Fruit fly (Drosophila melanogaster) whole organism, wandering third instar larva: ENCODE results near the gene Six4.

Source experiments
- Abd-B ChIP-seq: fragments of >200 bp; optimal IDR thresholded peaks from 2 replicates; lab custom pipeline; 2017; ENCODE audit warnings: missing biosample characterization, missing genetic modification characterization
- CG32264 ChIP-seq: fragments of 200-800 bp; sonication (Bioruptor generic); optimal IDR thresholded peaks from 2 replicates; lab custom pipeline; 2016; ENCODE audit warnings: missing biosample characterization, missing genetic modification characterization
- CG9705 ChIP-seq: fragments of 200-800 bp; sonication (Bioruptor generic); optimal IDR thresholded peaks from 2 replicates; lab custom pipeline; 2018; ENCODE audit warnings: missing biosample characterization, mild to moderate bottlenecking, missing genetic modification characterization
- CrebA ChIP-seq: fragments of 200-800 bp; sonication (Bioruptor generic); optimal IDR thresholded peaks from 2 replicates; lab custom pipeline; 2016; ENCODE audit warnings: missing biosample characterization, mild to moderate bottlenecking, missing genetic modification characterization, borderline replicate concordance
- Dfd ChIP-seq: fragments of >200 bp; optimal IDR thresholded peaks from 2 replicates; lab custom pipeline; 2017; ENCODE audit warnings: missing biosample characterization, missing genetic modification characterization
- Dif ChIP-seq: fragments of 200-275, 200-300 bp; sonication (Bioruptor generic); optimal IDR thresholded peaks from 2 replicates; lab custom pipeline; 2018; ENCODE audit warnings: missing biosample characterization, missing genetic modification characterization; ENCODE audit not compliant: partially characterized antibody
- GATAd ChIP-seq: sonication (Bioruptor generic); optimal IDR thresholded peaks from 2 replicates; lab custom pipeline; 2016; ENCODE audit warnings: missing biosample characterization, missing genetic modification characterization
- HLH106 ChIP-seq: fragments of 200-800 bp; optimal IDR thresholded peaks from 3 replicates; lab custom pipeline; 2019; ENCODE audit warnings: missing biosample characterization, mild to moderate bottlenecking, missing genetic modification characterization, moderate library complexity
- Hnf4 ChIP-seq: fragments of 200-800 bp; sonication (Bioruptor generic); optimal IDR thresholded peaks from 2 replicates; lab custom pipeline; 2016; ENCODE audit warnings: missing biosample characterization, mild to moderate bottlenecking, missing genetic modification characterization
- Hr78 ChIP-seq: fragments of >200 bp; optimal IDR thresholded peaks from 2 replicates; lab custom pipeline; 2017; ENCODE audit warnings: missing biosample characterization, missing genetic modification characterization
- Hr83 ChIP-seq: fragments of 200-300 bp; sonication (Bioruptor generic); optimal IDR thresholded peaks from 2 replicates; lab custom pipeline; 2016; ENCODE audit warnings: missing biosample characterization, mild to moderate bottlenecking, missing genetic modification characterization, moderate library complexity; ENCODE audit not compliant: poor library complexity, severe bottlenecking
- Jra ChIP-seq: sonication (Bioruptor generic); optimal IDR thresholded peaks from 2 replicates; lab custom pipeline; 2016; ENCODE audit warnings: missing biosample characterization, missing genetic modification characterization
- Mio ChIP-seq: sonication (Bioruptor generic); optimal IDR thresholded peaks from 2 replicates; lab custom pipeline; 2016; ENCODE audit warnings: missing biosample characterization, missing genetic modification characterization
- Myc ChIP-seq: fragments of >200 bp; optimal IDR thresholded peaks from 2 replicates; lab custom pipeline; 2017
- N ChIP-seq: fragments of >200 bp; optimal IDR thresholded peaks from 2 replicates; lab custom pipeline; 2018; ENCODE audit warnings: missing biosample characterization, missing external identifiers, missing genetic modification characterization
- OdsH ChIP-seq: fragments of 200-800 bp; sonication (Bioruptor generic); optimal IDR thresholded peaks from 2 replicates; lab custom pipeline; 2016; ENCODE audit warnings: missing biosample characterization, mild to moderate bottlenecking, missing genetic modification characterization
- Rel ChIP-seq, 2 experiments: fragments of 200-800 bp; sonication (Bioruptor generic) in 1 of 2; optimal IDR thresholded peaks; 2 replicates in 1 of 2; 3 replicates in 1 of 2; lab custom pipeline; 2016 to 2019; ENCODE audit warnings: mild to moderate bottlenecking in 2 of 2, missing biosample characterization in 2 of 2, missing genetic modification characterization in 2 of 2, moderate library complexity in 1 of 2
- Sp1 ChIP-seq: fragments of 200-800 bp; sonication (Bioruptor generic); optimal IDR thresholded peaks from 3 replicates; lab custom pipeline; 2019; ENCODE audit warnings: missing biosample characterization, mild to moderate bottlenecking, missing genetic modification characterization, moderate library complexity
- Vsx2 ChIP-seq: fragments of 200-300, 225-300 bp; sonication (Bioruptor generic); optimal IDR thresholded peaks from 2 replicates; lab custom pipeline; 2018; ENCODE audit warnings: missing biosample characterization, missing genetic modification characterization; ENCODE audit not compliant: partially characterized antibody
- br ChIP-seq: fragments of 200-800 bp; sonication (Bioruptor generic); optimal IDR thresholded peaks from 2 replicates; lab custom pipeline; 2016; ENCODE audit warnings: missing biosample characterization, missing genetic modification characterization
- brk ChIP-seq: fragments of 200-800 bp; sonication (Bioruptor generic); optimal IDR thresholded peaks from 2 replicates; lab custom pipeline; 2016; ENCODE audit warnings: missing biosample characterization, mild to moderate bottlenecking, missing genetic modification characterization
- dl ChIP-seq, 2 experiments: fragments of 175-275, 200-275 bp in 1 of 2; fragments of 200-275 bp in 1 of 2; sonication (Bioruptor generic); optimal IDR thresholded peaks; lab custom pipeline; 2018; ENCODE audit warnings: mild to moderate bottlenecking in 2 of 2, missing biosample characterization in 2 of 2, missing genetic modification characterization in 2 of 2, moderate library complexity in 2 of 2; ENCODE audit not compliant: partially characterized antibody in 2 of 2, insufficient read depth in 1 of 2
- dmrt93B ChIP-seq: fragments of 200-800 bp; sonication (Bioruptor generic); optimal IDR thresholded peaks from 2 replicates; lab custom pipeline; 2018; ENCODE audit warnings: missing biosample characterization, mild to moderate bottlenecking, missing genetic modification characterization
- dsf ChIP-seq: sonication (Bioruptor generic); optimal IDR thresholded peaks from 2 replicates; lab custom pipeline; 2016; ENCODE audit warnings: missing biosample characterization, missing genetic modification characterization, borderline replicate concordance
- ey ChIP-seq: fragments of 200-800 bp; sonication (Bioruptor generic); optimal IDR thresholded peaks from 2 replicates; lab custom pipeline; 2016; ENCODE audit warnings: missing biosample characterization, missing genetic modification characterization
- foxo ChIP-seq, 2 experiments: fragments of 200-800 bp; sonication (Bioruptor generic); optimal IDR thresholded peaks; 2 replicates in 1 of 2; 3 replicates in 1 of 2; lab custom pipeline; 2016 to 2017; ENCODE audit warnings: missing biosample characterization in 2 of 2, missing genetic modification characterization in 2 of 2
- fru ChIP-seq: fragments of 200-800 bp; sonication (Bioruptor generic); optimal IDR thresholded peaks from 3 replicates; lab custom pipeline; 2016; ENCODE audit warnings: missing biosample characterization, mild to moderate bottlenecking, missing genetic modification characterization
- h ChIP-seq: fragments of 200-800 bp; sonication (Bioruptor generic); optimal IDR thresholded peaks from 3 replicates; lab custom pipeline; 2016; ENCODE audit warnings: missing biosample characterization, mild to moderate bottlenecking, missing genetic modification characterization
- jim ChIP-seq: fragments of 175-275, 200-325 bp; sonication (Bioruptor generic); optimal IDR thresholded peaks from 2 replicates; lab custom pipeline; 2016; ENCODE audit warnings: missing biosample characterization, mild to moderate bottlenecking, missing genetic modification characterization
- lola ChIP-seq: fragments of >200 bp; optimal IDR thresholded peaks from 2 replicates; lab custom pipeline; 2017; ENCODE audit warnings: missing biosample characterization, missing genetic modification characterization
- pan ChIP-seq: fragments of >200 bp; optimal IDR thresholded peaks from 2 replicates; lab custom pipeline; 2017
- psq ChIP-seq: fragments of 200-800 bp; sonication (Bioruptor generic); optimal IDR thresholded peaks from 3 replicates; lab custom pipeline; 2017; ENCODE audit warnings: missing biosample characterization, mild to moderate bottlenecking, missing genetic modification characterization, moderate library complexity
- rgr ChIP-seq: fragments of 200-800 bp; sonication (Bioruptor generic); optimal IDR thresholded peaks from 3 replicates; lab custom pipeline; 2016; ENCODE audit warnings: missing biosample characterization, mild to moderate bottlenecking, missing genetic modification characterization
- sage ChIP-seq: fragments of 200-800 bp; sonication (Bioruptor generic); optimal IDR thresholded peaks from 2 replicates; lab custom pipeline; 2016; ENCODE audit warnings: missing biosample characterization, mild to moderate bottlenecking, missing genetic modification characterization
- sv ChIP-seq: fragments of 200-800 bp; sonication (Bioruptor generic); optimal IDR thresholded peaks from 3 replicates; lab custom pipeline; 2016; ENCODE audit warnings: missing biosample characterization, missing genetic modification characterization
- tai ChIP-seq: sonication (Bioruptor generic); optimal IDR thresholded peaks from 2 replicates; lab custom pipeline; 2016; ENCODE audit warnings: missing biosample characterization, missing genetic modification characterization
- usp ChIP-seq: fragments of >200 bp; optimal IDR thresholded peaks from 2 replicates; lab custom pipeline; 2017; ENCODE audit warnings: missing biosample characterization, missing genetic modification characterization
- woc ChIP-seq: sonication (Bioruptor generic); optimal IDR thresholded peaks from 2 replicates; lab custom pipeline; 2016; ENCODE audit warnings: missing biosample characterization, mild to moderate bottlenecking, missing genetic modification characterization

Six4 gene

DNA sequence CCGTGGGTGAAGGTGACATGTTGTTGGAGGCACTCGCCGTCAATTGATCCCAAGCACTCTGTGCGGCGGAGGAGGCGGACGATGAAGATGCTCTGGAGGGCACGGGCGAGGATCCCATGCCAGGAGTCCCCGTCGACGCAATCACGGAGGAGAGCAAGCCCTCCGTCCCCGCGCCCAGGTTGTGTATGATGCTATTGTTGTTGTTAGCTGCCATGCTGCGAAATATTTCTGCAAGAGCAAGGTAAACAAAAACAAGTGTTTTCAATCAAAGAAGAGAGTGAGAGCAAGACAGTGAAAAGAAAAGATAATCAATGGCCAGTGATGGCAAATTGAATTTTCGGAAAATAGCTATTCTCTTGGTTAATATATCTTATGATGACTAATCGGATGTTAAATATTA is 8.2 kb downstream of the Six4 start:
- no peak for TF ChIP-seq Rel (GFP tag; optimal IDR thresholded peaks at IDR 0.05; lab: Kevin White, UChicago)
- peak; percentile 75 for TF ChIP-seq Rel (tag; optimal IDR thresholded peaks at IDR 0.05; lab: Kevin White, UChicago)
- TF ChIP-seq N, result no peak

DNA sequence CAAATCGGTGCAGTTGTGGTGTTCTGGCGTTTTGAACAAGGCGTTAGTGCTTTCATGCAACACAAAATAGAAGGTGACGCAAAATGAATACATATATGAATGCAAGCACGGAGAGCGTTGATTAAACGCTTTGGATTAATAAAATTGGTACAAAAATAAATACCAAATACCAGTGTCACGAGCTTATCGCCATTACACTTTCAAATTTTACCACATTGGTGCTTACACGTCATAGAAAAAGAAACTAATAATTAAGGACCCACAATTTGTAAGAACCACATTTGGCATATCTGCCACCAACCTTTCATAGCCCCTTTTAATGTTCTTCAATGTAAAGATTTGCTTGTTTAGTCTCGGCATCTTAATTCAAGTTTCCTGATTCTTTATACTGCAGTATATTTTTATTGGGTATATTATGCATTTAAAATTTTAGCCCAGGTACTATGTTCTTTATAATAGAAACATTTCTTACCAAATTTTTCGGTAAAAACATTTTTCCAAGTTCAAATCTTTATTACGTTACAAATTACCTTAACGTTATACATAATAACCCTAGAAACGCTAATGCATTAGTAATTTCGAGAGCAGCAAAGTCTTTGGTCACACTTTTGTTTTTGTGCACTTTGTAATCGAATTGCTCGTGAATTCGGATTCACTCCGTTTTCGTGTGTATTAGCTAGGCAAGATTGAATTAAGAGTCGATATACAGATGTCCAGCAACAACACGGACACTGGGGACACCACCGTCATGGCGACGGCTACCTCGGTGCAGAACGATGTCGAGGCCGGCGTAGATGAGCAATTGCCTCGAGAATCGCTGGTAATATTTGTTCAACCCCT is 14.1 kb downstream of the Six4 start, which contains the start of the genes Pex16 and Pex14:
TSS of gene Pex16 (minus strand) at position 41 of the 840 bp plus-strand sequence.
TSS of gene Pex14 (plus strand) at position 576 of the 840 bp plus-strand sequence.
- TF ChIP-seq h, result peak; percentile 57
- no peak for TF ChIP-seq tai
- TF ChIP-seq Hr78, result no peak
- TF ChIP-seq Vsx2 (GFP tag; lab: Kevin White, UChicago), result no peak
- peak; percentile 66 for TF ChIP-seq sv (GFP tag; lab: Kevin White, UChicago)
- TF ChIP-seq Hnf4 (GFP tag; lab: Kevin White, UChicago), result peak; percentile 56
- TF ChIP-seq psq (GFP tag; lab: Kevin White, UChicago), result peak; percentile 38
- TF ChIP-seq dmrt93B (GFP tag; lab: Kevin White, UChicago), result no peak
- no peak for TF ChIP-seq Rel (GFP tag; optimal IDR thresholded peaks at IDR 0.05; lab: Kevin White, UChicago)
- no peak for TF ChIP-seq Rel (tag; optimal IDR thresholded peaks at IDR 0.05; lab: Kevin White, UChicago)
- peak; percentile 24 for TF ChIP-seq Hr83 (GFP tag; lab: Kevin White, UChicago)
- TF ChIP-seq lola (GFP tag; lab: Kevin White, UChicago), result no peak
- no peak for TF ChIP-seq CG32264
- no peak for TF ChIP-seq dl (GFP tag; optimal IDR thresholded peaks at IDR 0.05; lab: Kevin White, UChicago; ENCODE audit: insufficient read depth in 1 of 2, partially characterized antibody in 2 of 2)
- TF ChIP-seq rgr (GFP tag; lab: Kevin White, UChicago), result peak; percentile 94
- no peak for TF ChIP-seq Mio (GFP tag; lab: Kevin White, UChicago)
- TF ChIP-seq Myc (lab: Kevin White, UChicago), result no peak
- TF ChIP-seq OdsH (GFP tag; lab: Kevin White, UChicago), result peak; percentile 53
- peak in 1 of 2 experiments; percentile 80 for TF ChIP-seq foxo (GFP tag; optimal IDR thresholded peaks at IDR 0.05; lab: Kevin White, UChicago)
- no peak for TF ChIP-seq N
- TF ChIP-seq usp (GFP tag; lab: Kevin White, UChicago), result no peak
- TF ChIP-seq jim, result no peak
- peak; percentile 28 for TF ChIP-seq CG9705 (GFP tag; lab: Kevin White, UChicago)
- no peak for TF ChIP-seq brk (GFP tag; lab: Kevin White, UChicago)
- TF ChIP-seq pan (lab: Kevin White, UChicago), result no peak
- no peak for TF ChIP-seq CrebA (GFP tag; lab: Kevin White, UChicago)
- TF ChIP-seq Jra, result no peak
- TF ChIP-seq HLH106, result peak; percentile 73
- no peak for TF ChIP-seq dsf (GFP tag; lab: Kevin White, UChicago)
- TF ChIP-seq Dif (GFP tag; lab: Kevin White, UChicago), result no peak
- peak; percentile 72 for TF ChIP-seq ey
- TF ChIP-seq woc (GFP tag; lab: Kevin White, UChicago), result peak; percentile 80
- TF ChIP-seq Sp1 (GFP tag; lab: Kevin White, UChicago), result peak; percentile 52
- no peak for TF ChIP-seq sage (GFP tag; lab: Kevin White, UChicago)
- TF ChIP-seq Abd-B, result no peak
- TF ChIP-seq GATAd (GFP tag; lab: Kevin White, UChicago), result no peak
- peak; percentile 65 for TF ChIP-seq br
- no peak for TF ChIP-seq Dfd
- TF ChIP-seq fru, result peak; percentile 69
